Fruit fly (Drosophila melanogaster): ENCODE measurements around the gene mRpL38.

Gene mRpL38

DNA sequence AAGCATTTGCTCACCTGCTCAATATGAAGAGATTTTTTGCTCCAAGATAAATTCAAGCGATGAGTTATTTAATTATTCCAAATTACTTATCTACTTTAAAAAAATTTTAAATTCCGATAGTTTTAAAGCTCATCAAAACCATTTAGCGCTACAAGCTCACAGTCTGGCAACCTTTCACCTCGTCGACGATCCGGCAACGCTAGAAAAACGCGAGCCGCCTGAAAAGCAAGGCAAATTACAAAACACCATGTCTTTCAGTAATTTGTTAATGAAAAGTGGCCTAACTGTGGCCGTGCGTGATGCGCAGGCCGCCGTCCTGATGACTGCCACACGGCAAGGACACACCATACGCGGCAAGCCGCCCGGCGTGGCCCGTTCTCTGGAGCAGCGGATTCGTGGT lies at the start of gene mRpL38:
Gene mRpL38, plus strand, starts transcription at position 197 of the 400 bp plus-strand sequence.
- TF ChIP-seq CG17801 (GFP tag; optimal IDR thresholded peaks at IDR 0.05; ENCODE audit: partially characterized antibody), result no peak

DNA sequence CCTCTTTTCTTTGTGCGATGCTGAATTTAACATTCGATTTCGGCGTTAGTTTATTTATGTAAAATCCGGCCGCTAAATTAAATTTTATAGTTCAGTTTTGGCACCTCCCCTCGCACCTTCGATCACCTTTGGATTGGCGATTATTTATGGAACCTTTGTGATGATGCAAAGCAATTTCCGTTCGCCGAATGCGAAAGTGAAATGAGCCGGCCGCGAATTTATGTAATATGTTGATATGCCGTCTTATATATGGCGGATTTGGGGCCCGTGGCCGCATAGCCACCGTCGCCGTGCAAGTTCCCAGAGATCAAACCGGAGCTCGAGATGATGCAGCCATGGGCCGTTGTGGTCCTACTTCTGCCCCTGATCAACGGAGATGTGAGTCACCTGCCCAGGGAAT lies 49.5 kb upstream of the mRpL38 start, which contains the start of gene CG11581:
Gene CG11581, plus strand, starts transcription at position 301 of the 400 bp plus-strand sequence.
- no peak for TF ChIP-seq CG17801 (GFP tag; optimal IDR thresholded peaks at IDR 0.05; ENCODE audit: partially characterized antibody)

DNA sequence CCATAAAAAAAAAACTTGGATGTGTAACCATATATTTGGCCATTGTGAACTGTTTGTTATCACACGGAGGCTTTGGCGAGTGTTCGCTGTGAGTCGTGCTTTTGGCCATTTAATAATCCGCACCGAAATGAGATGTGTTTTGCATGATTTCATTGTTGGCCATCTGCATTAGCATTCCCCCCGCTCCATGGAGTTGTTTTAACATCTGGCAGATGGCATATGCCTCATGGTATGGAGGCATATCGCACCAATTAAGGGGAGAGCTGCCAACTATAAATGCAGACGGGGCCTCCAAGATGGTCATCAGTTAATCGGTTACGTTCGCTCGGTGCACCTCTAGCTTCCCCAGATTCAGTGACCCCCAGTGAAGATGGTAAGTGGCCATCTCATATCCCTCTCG lies 45.4 kb upstream of the mRpL38 start, which contains the start of gene CG11584:
Gene CG11584, plus strand, starts transcription at position 301 of the 400 bp plus-strand sequence.
- no peak for TF ChIP-seq CG17801 (GFP tag; optimal IDR thresholded peaks at IDR 0.05; ENCODE audit: partially characterized antibody)

DNA sequence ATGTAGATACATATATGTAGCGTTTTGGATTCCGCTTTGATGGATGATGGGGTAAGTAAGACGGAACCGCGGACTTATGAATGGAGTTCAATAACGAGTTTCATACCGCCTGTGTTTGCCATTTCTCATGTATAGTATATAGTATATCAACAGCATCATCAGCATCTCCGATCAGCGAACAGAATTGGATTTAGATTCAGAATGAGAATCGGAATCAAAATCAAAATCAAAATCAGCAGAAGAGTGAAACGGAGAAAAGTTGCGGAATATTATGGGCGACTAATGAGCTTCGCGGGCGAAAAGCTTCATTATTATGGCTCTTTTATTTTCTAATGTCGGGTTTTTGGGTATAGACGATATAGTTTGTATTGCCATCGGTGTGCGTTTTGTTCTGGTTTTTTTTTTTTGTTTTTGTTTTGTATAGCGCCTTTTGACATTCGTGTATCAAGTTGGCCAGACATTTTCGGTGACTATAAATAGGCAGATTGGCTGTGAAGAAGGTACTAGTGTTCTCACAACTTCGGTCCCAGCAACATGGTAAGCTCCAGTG lies 42.0 kb upstream of the mRpL38 start, which contains the start of gene CG32603:
Gene CG32603, plus strand, starts transcription at position 500 of the 550 bp plus-strand sequence.
- no peak for TF ChIP-seq CG17801 (GFP tag; optimal IDR thresholded peaks at IDR 0.05; ENCODE audit: partially characterized antibody)

DNA sequence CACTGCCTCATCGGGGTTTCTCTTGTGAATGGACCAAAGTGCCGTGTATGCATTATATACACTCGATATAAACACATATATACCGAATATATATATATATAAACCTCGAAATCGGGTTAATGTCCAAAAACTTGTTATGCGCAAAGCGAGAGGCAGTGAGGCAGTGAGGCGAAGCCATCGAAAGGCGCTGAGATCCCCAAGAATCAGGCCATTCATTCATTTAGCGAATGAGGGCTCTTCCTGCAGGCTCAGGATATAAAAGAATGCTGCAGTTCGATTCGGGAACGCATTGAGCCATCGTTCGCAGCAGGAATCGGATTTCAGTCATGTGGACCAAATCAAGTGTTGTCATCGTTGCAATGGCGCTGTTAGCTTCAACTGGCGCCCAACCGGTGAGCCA lies 39.1 kb upstream of the mRpL38 start, which contains the start of gene CG12481:
Gene CG12481, plus strand, starts transcription at position 301 of the 400 bp plus-strand sequence.
- TF ChIP-seq CG17801 (GFP tag; optimal IDR thresholded peaks at IDR 0.05; ENCODE audit: partially characterized antibody), result no peak

DNA sequence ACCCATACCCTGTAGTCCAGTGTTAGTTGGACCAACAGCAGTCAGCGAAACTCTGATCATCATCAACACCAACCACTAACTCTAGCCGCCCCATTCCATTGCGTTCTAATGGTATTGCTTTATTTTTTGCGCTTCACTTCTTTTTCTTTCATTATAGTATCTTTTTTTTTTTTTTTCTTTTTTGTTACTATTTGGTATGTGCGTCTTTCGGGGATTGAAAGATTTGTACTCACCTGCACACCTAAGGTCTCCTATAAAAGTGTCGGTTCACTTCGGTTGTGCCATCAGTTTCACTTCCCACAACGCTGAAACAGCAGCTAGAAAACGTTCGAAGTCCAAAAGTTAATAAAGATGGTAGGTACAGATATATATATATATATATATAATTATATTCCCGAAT lies 36.9 kb upstream of the mRpL38 start, which contains the start of gene CG11585:
Gene CG11585, plus strand, starts transcription at position 301 of the 400 bp plus-strand sequence.
- TF ChIP-seq CG17801 (GFP tag; optimal IDR thresholded peaks at IDR 0.05; ENCODE audit: partially characterized antibody), result no peak

DNA sequence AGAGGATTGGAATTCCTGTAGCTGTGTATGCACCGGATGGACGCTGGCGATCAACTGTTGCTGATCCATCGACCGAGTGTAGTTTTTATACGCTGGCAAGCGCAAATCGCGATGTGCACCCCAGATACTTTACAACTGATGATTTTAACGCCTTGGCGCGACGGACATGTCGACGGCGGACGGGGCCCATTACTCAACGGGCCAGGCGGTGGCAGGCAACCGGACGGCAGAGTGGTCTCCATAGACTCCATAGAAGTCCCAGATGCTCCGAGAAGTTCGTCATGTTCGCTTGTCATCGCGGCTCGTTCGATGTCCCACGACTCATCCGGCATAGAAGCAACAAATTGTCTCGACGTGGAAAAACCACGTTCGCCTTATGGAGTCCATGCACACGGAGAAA lies 34.2 kb upstream of the mRpL38 start, which contains the start of gene CG13403:
Gene CG13403, minus strand, starts transcription at position 101 of the 400 bp plus-strand sequence.
- TF ChIP-seq CG17801 (GFP tag; optimal IDR thresholded peaks at IDR 0.05; ENCODE audit: partially characterized antibody), result no peak

DNA sequence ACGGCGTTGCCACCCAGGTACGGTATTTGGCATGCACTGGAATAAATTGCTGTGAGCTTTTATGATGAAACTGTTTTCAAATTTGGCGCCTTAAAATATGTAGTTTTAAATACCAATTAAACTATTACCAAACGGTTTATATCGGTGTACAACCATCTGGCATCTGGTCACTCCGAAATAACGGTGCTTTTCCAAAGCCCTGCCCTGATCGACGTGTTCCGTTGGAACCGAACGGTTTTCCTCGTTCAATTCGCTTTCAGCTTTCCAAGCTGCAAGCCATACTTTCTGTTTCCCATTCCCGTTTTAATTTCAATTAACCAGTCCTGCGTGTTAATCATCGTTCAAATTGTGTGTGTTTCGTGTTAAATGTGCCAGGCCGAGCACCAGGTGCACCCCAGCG lies 33.1 kb upstream of the mRpL38 start, which contains the start of gene yl:
Gene yl, plus strand, starts transcription at position 202 of the 400 bp plus-strand sequence.
- no peak for TF ChIP-seq CG17801 (GFP tag; optimal IDR thresholded peaks at IDR 0.05; ENCODE audit: partially characterized antibody)

DNA sequence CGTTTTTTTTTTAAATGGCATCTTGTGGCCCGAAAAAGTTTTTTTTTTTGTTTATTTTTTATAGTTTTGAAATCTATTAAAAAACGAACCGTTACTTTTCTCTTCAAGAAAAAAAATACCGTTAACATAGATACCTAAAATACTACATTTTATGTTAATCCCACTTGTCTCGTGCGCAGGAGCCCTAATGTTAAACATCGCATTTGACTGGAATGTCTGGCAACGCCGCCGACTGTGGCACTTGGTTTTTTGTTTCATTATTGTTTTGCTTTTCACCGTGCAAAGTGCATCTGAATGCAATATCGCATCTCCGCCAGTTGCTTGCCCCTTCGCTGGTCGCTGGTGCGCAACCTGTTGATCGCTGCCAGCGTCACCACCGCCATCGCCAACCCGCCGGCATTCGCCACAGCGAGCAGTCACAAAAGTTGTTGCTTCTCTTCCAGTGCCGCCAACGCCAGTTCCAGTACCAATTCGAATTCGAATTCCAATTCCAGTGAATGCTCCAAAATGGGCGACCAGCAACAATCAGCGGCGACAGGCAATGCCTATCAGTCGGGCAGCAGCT lies 26.0 kb upstream of the mRpL38 start, which contains the start of gene CG11590:
Gene CG11590, plus strand, starts transcription at position 212 of the 565 bp plus-strand sequence.
- no peak for TF ChIP-seq CG17801 (GFP tag; optimal IDR thresholded peaks at IDR 0.05; ENCODE audit: partially characterized antibody)

DNA sequence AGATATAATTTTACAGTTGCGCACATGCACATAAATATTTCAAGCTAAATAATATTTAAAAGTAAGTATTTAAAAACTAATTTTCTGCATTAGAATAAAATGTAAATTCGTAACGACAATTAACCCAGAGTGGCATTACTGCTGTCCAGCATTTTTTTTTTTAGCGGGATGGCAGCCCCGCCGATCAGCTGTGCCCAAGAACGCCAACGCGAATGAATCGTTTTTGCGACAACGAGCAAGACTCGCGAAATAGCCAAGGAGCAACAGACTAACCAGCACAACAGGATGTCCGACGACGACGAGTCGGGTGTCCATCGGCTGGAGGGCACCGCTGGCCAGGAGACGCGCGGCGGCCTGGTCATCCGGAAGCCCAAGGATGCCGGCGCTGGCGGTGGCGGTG lies 24.9 kb upstream of the mRpL38 start, which contains the start of gene Prp16:
Gene Prp16, plus strand, starts transcription at position 185 of the 400 bp plus-strand sequence.
- TF ChIP-seq CG17801 (GFP tag; optimal IDR thresholded peaks at IDR 0.05; ENCODE audit: partially characterized antibody), result no peak

DNA sequence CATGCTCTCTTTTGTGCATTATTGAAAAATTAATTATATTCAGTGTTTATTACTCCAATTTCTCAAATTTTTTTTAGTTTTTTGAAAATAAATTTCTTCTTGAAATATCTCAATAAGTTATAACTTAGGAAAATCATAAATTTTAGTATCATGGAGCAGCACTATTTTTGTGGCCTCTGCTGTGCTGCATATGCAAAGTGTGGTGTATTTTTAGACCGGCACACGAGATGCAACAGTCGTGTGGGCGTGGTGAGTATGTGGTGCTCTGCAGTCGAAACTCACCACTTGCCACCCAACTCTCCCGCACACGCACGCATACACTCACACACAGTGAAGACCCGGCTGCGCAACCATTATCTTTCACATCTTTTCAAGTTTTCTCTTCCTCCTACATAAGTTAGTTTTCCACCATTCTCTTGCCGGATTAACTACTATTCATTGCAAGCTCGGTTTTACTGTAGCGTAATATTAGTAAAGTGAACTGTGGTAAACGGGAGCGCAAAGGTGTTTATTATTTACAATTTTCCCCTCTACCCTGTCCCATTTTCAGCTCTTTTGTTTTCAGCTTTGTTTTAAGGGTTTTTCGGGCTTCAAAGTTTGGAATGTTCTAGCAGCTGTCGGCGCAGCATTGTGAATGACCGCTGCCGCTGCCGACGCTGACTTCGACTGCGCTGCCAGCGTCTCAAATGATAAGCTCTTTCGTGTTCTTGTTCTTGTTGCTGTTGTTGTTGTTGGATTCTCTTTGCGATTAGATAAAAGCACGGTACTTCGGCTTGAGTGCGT lies 17.5 kb upstream of the mRpL38 start:
- TF ChIP-seq CG17801 (GFP tag; optimal IDR thresholded peaks at IDR 0.05; ENCODE audit: partially characterized antibody), result peak; percentile 49

DNA sequence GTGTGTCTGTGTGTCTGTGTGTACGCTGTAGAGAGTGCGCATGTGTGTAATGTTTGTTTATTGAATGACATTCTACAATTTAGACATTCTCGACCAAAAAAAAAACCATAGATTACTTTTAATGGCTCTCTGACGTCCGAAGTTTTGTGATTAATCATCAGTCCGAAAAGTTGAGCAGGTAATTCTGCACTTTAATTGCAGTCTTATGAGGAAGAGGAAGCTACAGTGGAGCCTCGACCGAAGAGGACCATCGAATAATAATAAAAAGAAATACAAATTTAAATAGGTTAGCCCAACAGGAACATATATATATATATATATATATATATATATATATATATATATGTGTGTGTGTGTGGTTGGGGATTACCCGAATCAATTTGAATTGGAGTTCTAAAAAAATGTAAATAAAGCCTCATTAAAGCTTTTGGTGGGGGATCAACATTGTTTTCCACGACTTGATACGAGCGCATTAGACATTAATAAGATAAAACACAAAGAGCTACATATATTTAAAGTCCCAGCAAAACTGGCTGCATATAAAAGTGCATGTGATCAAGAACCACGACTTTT lies 16.8 kb upstream of the mRpL38 start:
- TF ChIP-seq CG17801 (GFP tag; optimal IDR thresholded peaks at IDR 0.05; ENCODE audit: partially characterized antibody), result no peak

DNA sequence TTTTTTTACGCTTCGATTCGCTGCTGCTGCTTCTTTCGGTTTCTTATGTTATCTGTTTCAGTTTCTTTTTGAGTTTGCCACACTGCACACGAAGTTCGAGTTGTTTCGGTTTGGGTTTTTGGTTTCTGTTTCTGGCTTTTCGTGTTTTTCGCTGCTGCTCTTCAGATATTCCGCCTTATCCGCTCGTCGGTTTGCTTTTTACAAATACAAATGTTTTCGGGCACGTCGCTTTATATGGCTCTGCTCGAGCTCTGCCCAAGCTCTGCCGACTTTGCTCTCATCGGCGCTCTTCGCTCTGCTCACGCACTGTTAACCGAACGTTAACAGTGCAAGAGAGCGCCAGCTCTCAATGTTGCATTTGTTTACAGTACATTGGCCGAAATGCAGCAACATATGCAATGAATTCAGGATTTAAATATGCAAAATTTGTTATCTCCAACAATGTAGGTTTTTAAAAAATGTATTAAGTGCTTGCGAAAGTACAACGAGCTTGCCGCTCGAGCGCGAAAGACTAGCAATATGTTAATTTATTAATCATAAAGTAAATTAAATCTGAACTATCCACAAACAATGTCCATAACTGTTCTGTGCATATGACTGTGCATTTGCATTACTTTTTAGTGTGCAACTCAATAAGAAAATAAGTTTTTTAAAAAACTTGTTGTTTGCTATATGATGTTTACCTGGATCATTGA lies 14.7 kb upstream of the mRpL38 start:
- TF ChIP-seq CG17801 (GFP tag; optimal IDR thresholded peaks at IDR 0.05; ENCODE audit: partially characterized antibody), result peak; percentile 49

DNA sequence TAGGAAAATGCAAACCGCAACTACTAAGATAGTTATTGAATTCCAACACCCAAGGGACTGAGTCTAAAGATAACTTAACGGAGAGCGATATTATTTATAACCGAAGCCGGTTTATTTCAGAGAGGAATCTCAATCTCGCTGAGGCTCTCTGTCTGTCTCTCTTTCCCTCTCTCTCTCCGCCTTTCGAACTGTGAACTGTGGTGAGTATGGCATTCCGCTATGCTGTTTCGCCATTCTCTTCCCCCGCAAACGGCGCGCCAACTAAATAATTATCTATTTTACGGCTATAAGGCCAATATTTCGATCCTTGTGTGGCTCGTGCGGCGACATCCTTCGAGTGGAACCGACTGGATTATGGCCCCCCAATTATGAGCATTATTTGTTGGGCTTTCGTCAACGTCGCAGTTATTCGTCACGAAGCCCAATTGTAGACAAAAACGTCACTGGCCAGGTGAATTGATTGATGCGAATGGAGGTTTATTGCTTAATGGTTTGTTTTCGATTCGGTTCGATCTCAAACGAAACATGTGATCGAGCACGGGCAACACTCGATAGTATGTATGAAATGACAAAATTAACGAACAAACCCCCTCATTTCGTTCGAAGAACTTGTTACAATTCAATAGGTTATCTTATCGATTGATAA lies 13.8 kb upstream of the mRpL38 start:
- TF ChIP-seq CG17801 (GFP tag; optimal IDR thresholded peaks at IDR 0.05; ENCODE audit: partially characterized antibody), result no peak
